Fruit fly (Drosophila melanogaster): ENCODE measurements around the gene CG14005.

The CG14005 gene

DNA sequence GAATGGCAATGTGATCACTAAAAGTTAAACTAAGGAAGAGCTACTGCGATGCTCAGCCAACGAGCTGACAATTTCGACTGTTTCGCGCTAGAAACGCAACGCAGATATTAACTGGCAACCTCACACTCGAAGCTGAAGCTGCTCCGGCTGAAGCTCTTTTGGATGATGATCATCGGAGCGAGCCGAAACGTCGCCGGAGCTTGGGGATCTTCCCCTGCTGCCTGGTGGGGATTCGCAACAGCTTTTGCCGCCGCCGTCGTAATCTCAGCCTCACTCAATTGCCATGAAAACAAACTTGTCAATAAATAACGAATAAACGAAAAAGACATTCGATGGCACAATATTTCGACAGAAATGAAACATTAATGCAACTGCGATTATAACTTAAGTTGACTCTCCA, 35.7 kb downstream of the CG14005 start, which contains the start of gene obst-E:
Gene obst-E, minus strand, starts transcription at position 101 of the 400 bp plus-strand sequence.
- TF ChIP-seq CG9705 (GFP tag; optimal IDR thresholded peaks at IDR 0.05), result no peak
- TF ChIP-seq Rel (GFP tag; optimal IDR thresholded peaks at IDR 0.05), result no peak
- peak; percentile 27 for TF ChIP-seq Rel (tag; optimal IDR thresholded peaks at IDR 0.05)

- TF ChIP-seq CG32264 (GFP tag; optimal IDR thresholded peaks at IDR 0.05) (no peak), GATAd (GFP tag; optimal IDR thresholded peaks at IDR 0.05) (no peak), Jra (GFP tag; optimal IDR thresholded peaks at IDR 0.05) (no peak), Sp1 (GFP tag; optimal IDR thresholded peaks at IDR 0.05) (no peak), Dfd (GFP tag; optimal IDR thresholded peaks at IDR 0.05) (no peak), N (GFP tag; optimal IDR thresholded peaks at IDR 0.05) (no peak), jim (GFP tag; optimal IDR thresholded peaks at IDR 0.05) (no peak), fru (GFP tag; optimal IDR thresholded peaks at IDR 0.05) (no peak), woc (GFP tag; optimal IDR thresholded peaks at IDR 0.05) (no peak), HLH106 (tag; optimal IDR thresholded peaks at IDR 0.05) (no peak), brk (GFP tag; optimal IDR thresholded peaks at IDR 0.05) (no peak), Dif (GFP tag; optimal IDR thresholded peaks at IDR 0.05; ENCODE audit: partially characterized antibody) (no peak), lola (GFP tag; optimal IDR thresholded peaks at IDR 0.05) (no peak), usp (GFP tag; optimal IDR thresholded peaks at IDR 0.05) (no peak), Vsx2 (GFP tag; optimal IDR thresholded peaks at IDR 0.05; ENCODE audit: partially characterized antibody) (no peak), br (GFP tag; optimal IDR thresholded peaks at IDR 0.05) (no peak), Abd-B (GFP tag; optimal IDR thresholded peaks at IDR 0.05) (no peak), foxo (GFP tag; optimal IDR thresholded peaks at IDR 0.05) (no peak)
Observed at dm6 chr2L:5765139-5765538, 36.6 kb downstream of the CG14005 start.

DNA sequence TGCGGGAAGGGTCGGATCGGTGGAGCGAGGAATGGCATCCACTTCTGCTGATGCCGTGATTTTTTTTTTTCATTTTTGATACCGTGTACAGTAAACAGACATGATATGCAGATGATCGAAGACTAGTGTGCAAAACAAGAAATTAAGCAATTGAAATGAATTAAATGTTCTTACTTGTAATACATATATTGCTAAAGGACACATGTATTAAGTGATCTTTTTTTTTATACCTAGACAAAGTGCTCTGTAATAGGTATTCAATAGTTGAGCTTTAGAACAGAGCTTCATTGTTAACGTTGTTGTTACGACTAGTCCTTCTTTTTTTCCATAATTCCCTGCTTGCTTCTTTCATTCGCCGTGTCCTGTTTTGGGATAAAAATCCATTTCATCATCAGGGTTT, 50.3 kb downstream of the CG14005 start:
- TF ChIP-seq Mio (GFP tag; optimal IDR thresholded peaks at IDR 0.05) (no peak), Sp1 (GFP tag; optimal IDR thresholded peaks at IDR 0.05) (peak; percentile 24), psq (GFP tag; optimal IDR thresholded peaks at IDR 0.05) (peak; percentile 42), HLH106 (tag; optimal IDR thresholded peaks at IDR 0.05) (peak; percentile 31), brk (GFP tag; optimal IDR thresholded peaks at IDR 0.05) (no peak), foxo (GFP tag; optimal IDR thresholded peaks at IDR 0.05) (peak in 1 of 2 experiments; percentile 28), OdsH (GFP tag; optimal IDR thresholded peaks at IDR 0.05) (peak; percentile 38), rgr (GFP tag; optimal IDR thresholded peaks at IDR 0.05) (peak; percentile 33), br (GFP tag; optimal IDR thresholded peaks at IDR 0.05) (peak; percentile 28), woc (GFP tag; optimal IDR thresholded peaks at IDR 0.05) (peak; percentile 50), sv (GFP tag; optimal IDR thresholded peaks at IDR 0.05) (no peak), N (GFP tag; optimal IDR thresholded peaks at IDR 0.05) (no peak), h (GFP tag; optimal IDR thresholded peaks at IDR 0.05) (peak; percentile 50), ey (GFP tag; optimal IDR thresholded peaks at IDR 0.05) (peak; percentile 40), fru (GFP tag; optimal IDR thresholded peaks at IDR 0.05) (peak; percentile 55)

Measured in whole organism, wandering third instar larva.